Fruit fly (Drosophila melanogaster): ENCODE data around the gene Npc1a.

DNA sequence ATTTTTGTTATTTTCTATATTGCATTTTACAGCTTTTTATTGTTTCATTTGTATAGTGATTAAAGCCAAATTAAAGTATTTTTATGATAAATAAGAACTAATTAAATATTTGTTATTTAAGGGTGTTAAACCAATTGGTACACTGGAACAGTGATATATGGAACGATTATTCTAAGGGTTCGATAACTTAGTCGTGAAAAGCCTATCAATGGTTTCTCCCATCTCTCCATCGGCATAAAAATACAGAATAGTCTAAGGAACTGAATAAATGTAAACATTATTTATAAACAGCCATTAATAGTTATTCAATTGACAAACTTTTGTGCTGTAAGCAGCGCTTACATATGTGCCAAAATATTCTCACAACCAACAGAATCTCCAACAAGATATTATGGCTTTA lies 44.1 kb upstream of the Npc1a start, which contains the start of gene Mob3:
- TF ChIP-seq gl (tag; optimal IDR thresholded peaks at IDR 0.05) (no peak), CG17806 (tag; optimal IDR thresholded peaks at IDR 0.05) (no peak), CG15710 (tag; optimal IDR thresholded peaks at IDR 0.05) (no peak), CG13204 (GFP tag; optimal IDR thresholded peaks at IDR 0.05) (no peak), CG10348 (GFP tag; IDR thresholded peaks at IDR 0.05) (no peak), CG8301 (tag; optimal IDR thresholded peaks at IDR 0.05) (no peak), CG4496 (GFP tag; IDR thresholded peaks at IDR 0.05) (no peak), fd96Ca (GFP tag; IDR thresholded peaks at IDR 0.05) (no peak), CG34367 (tag; optimal IDR thresholded peaks at IDR 0.05) (no peak), CG9948 (tag; optimal IDR thresholded peaks at IDR 0.05) (no peak), rn (GFP tag; IDR thresholded peaks at IDR 0.05) (no peak), CG12605 (GFP tag; IDR thresholded peaks at IDR 0.05) (no peak), CG14655 (GFP tag; optimal IDR thresholded peaks at IDR 0.05) (no peak)

Measured in whole organism, pupa.